Fruit fly (Drosophila melanogaster): ENCODE measurements around the gene CG15202.

The CG15202 gene

DNA sequence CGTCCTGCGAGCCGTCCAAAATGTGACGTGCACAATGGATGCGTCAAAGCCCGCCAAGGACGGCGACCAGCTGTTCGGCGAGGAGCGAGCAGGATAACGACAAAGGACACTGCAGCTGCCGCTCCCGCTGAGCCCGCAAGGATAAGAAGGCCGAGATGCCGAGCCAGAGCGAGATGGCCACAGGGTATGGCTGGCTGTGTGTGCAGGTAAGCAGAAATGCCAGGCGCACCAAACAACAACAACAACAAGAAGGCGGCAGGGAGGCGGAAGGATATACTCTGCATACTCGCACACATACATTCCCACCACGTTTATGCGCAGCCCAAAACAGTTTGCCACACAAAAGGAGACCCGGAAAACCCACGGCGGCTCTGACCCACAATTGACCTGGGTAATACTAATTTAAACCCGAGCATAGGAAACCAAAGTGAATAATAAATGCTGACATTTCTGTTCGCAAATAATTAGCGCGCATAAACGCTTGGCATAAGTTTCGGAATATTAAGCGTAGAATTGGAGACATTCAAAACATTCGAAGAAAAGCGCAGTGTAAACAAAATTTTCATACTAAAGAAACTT is 4.3 kb downstream of the CG15202 start (continued):
- TF ChIP-seq gem (tag; optimal IDR thresholded peaks at IDR 0.05): peak; percentile 44
- peak; percentile 24 for TF ChIP-seq twi (tag; optimal IDR thresholded peaks at IDR 0.05)
- TF ChIP-seq CG3726 (GFP tag; IDR thresholded peaks at IDR 0.05): 0 out of 3 replicates have a peak, but pooled peaks have one; percentile 26
- TF ChIP-seq org-1 (GFP tag; optimal IDR thresholded peaks at IDR 0.05): peak; percentile 33
- TF ChIP-seq CG2889 (GFP tag; IDR thresholded peaks at IDR 0.05): no peak
- TF ChIP-seq CG11085 (GFP tag; IDR thresholded peaks at IDR 0.05): no peak
- TF ChIP-seq wek (GFP tag; optimal IDR thresholded peaks at IDR 0.05): no peak
- no peak for TF ChIP-seq Dll (GFP tag; IDR thresholded peaks at IDR 0.05; ENCODE audit: partially characterized antibody)
- TF ChIP-seq gcm (GFP tag; optimal IDR thresholded peaks at IDR 0.05): peak; percentile 1
- peak; percentile 87 for TF ChIP-seq sens (GFP tag)
- peak; percentile 16 for TF ChIP-seq CG14710 (tag; optimal IDR thresholded peaks at IDR 0.05)
- TF ChIP-seq Drgx (GFP tag; IDR thresholded peaks at IDR 0.05): 0 out of 2 replicates have a peak, but pooled peaks have one; percentile 22
- TF ChIP-seq da (GFP tag; optimal IDR thresholded peaks at IDR 0.05): peak; percentile 3
- no peak for TF ChIP-seq CG11560 (tag; IDR thresholded peaks at IDR 0.05)
- TF ChIP-seq chif (GFP tag; optimal IDR thresholded peaks at IDR 0.05): peak in 1 of 2 experiments; percentile 8
- peak; percentile 41 for TF ChIP-seq CG1832 (GFP tag; optimal IDR thresholded peaks at IDR 0.05)
- peak; percentile 24; the same call in 1 of the 2 replicates for TF ChIP-seq Atf6 (GFP tag; IDR thresholded peaks at IDR 0.05)
- TF ChIP-seq Xbp1 (GFP tag; optimal IDR thresholded peaks at IDR 0.05): peak; percentile 25
- TF ChIP-seq Lhr (GFP tag; optimal IDR thresholded peaks at IDR 0.05): no peak
- no peak for TF ChIP-seq Hand (GFP tag; optimal IDR thresholded peaks at IDR 0.05)
- peak; percentile 64 for TF ChIP-seq row (GFP tag; IDR thresholded peaks at IDR 0.05)
- 0 out of 3 replicates have a peak, but pooled peaks have one; percentile 10 for TF ChIP-seq CG17361 (GFP tag; IDR thresholded peaks at IDR 0.05)
- TF ChIP-seq D19A (tag; optimal IDR thresholded peaks at IDR 0.05): peak; percentile 12
- TF ChIP-seq Rfx (GFP tag; IDR thresholded peaks at IDR 0.05): 0 out of 2 replicates have a peak, but pooled peaks have one; percentile 26
- no peak for TF ChIP-seq Trl (optimal IDR thresholded peaks at IDR 0.05)
- no peak for TF ChIP-seq Trl (GFP tag; optimal IDR thresholded peaks at IDR 0.05)
- no peak for TF ChIP-seq Optix (GFP tag; IDR thresholded peaks at IDR 0.05)
- TF ChIP-seq sisA (GFP tag; IDR thresholded peaks at IDR 0.05): 0 out of 2 replicates have a peak, but pooled peaks have one; percentile 32
- TF ChIP-seq CG10267 (tag; optimal IDR thresholded peaks at IDR 0.05): peak; percentile 22
- peak; percentile 56; the same call in 1 of the 2 replicates for TF ChIP-seq CG14014 (GFP tag; IDR thresholded peaks at IDR 0.05)
- TF ChIP-seq CG4360 (GFP tag; IDR thresholded peaks at IDR 0.05): peak; percentile 94
- no peak for TF ChIP-seq stwl (tag; optimal IDR thresholded peaks at IDR 0.05)
- peak; percentile 69 for TF ChIP-seq ac (GFP tag; optimal IDR thresholded peaks at IDR 0.05)
- 0 out of 3 replicates have a peak, but pooled peaks have one; percentile 39 for TF ChIP-seq otp (GFP tag; IDR thresholded peaks at IDR 0.05)
- TF ChIP-seq CG12659 (GFP tag; optimal IDR thresholded peaks at IDR 0.05): peak; percentile 1
- TF ChIP-seq CG34422 (GFP tag; IDR thresholded peaks at IDR 0.05): no peak
- 0 out of 2 replicates have a peak, but pooled peaks have one; percentile 14 for TF ChIP-seq CG17328 (GFP tag; IDR thresholded peaks at IDR 0.05)
- TF ChIP-seq CG11247 (GFP tag; IDR thresholded peaks at IDR 0.05): no peak
- TF ChIP-seq CG11695 (GFP tag; IDR thresholded peaks at IDR 0.05): peak; percentile 51; the same call in 1 of the 3 replicates
- TF ChIP-seq CG4820 (GFP tag; optimal IDR thresholded peaks at IDR 0.05): peak; percentile 96
- no peak for TF ChIP-seq NC2β (GFP tag; optimal IDR thresholded peaks at IDR 0.05)
- peak; percentile 45 for TF ChIP-seq nerfin-1 (tag; optimal IDR thresholded peaks at IDR 0.05)
- TF ChIP-seq seq (GFP tag; IDR thresholded peaks at IDR 0.05): 0 out of 2 replicates have a peak, but pooled peaks have one; percentile 32
- TF ChIP-seq gcm2 (GFP tag; optimal IDR thresholded peaks at IDR 0.05): no peak

All from whole organism, embryonic.